Worm (Caenorhabditis elegans) whole organism, late embryonic: ENCODE measurements around the gene M163.21.

ENCODE experiments used
- K02D7.2 ChIP-seq: sonication (generic microtip); optimal IDR thresholded peaks from 2 replicates; lab custom pipeline; 2017; ENCODE audit warnings: mild to moderate bottlenecking, missing genetic modification characterization, missing compliant biosample characterization
- T23F11.4 ChIP-seq: fragments of 200-800 bp; sonication (Bioruptor generic); optimal IDR thresholded peaks from 2 replicates; lab custom pipeline; 2018; ENCODE audit warnings: mild to moderate bottlenecking, missing genetic modification characterization, missing compliant biosample characterization
- ahr-1 ChIP-seq: sonication (generic microtip); optimal IDR thresholded peaks from 2 replicates; lab custom pipeline; 2016; ENCODE audit warnings: missing genetic modification characterization, missing compliant biosample characterization
- ama-1 ChIP-seq: fragments of 150-350 bp; optimal IDR thresholded peaks from 2 replicates; lab custom pipeline; 2014
- ceh-18 ChIP-seq: sonication (generic microtip); optimal IDR thresholded peaks from 2 replicates; lab custom pipeline; 2016; ENCODE audit warnings: missing genetic modification characterization, missing compliant biosample characterization
- ceh-2 ChIP-seq: sonication (generic microtip); optimal IDR thresholded peaks from 2 replicates; lab custom pipeline; 2016; ENCODE audit warnings: missing genotype, missing genetic modification characterization, missing compliant biosample characterization
- ceh-24 ChIP-seq: sonication (generic microtip); optimal IDR thresholded peaks from 2 replicates; lab custom pipeline; 2016; ENCODE audit warnings: mild to moderate bottlenecking, missing genetic modification characterization, missing compliant biosample characterization
- ceh-6 ChIP-seq: fragments of 200-800 bp; sonication (Bioruptor generic); optimal IDR thresholded peaks from 2 replicates; lab custom pipeline; 2018; ENCODE audit warnings: mild to moderate bottlenecking, missing genetic modification characterization, missing compliant biosample characterization
- dve-1 ChIP-seq: sonication (generic microtip); optimal IDR thresholded peaks from 2 replicates; lab custom pipeline; 2017; ENCODE audit warnings: antibody characterized with exemption, mild to moderate bottlenecking, missing genetic modification characterization, missing compliant biosample characterization
- elt-2 ChIP-seq: sonication (generic microtip); optimal IDR thresholded peaks from 2 replicates; lab custom pipeline; 2016; ENCODE audit warnings: missing genetic modification reagents, missing genetic modification characterization, missing compliant biosample characterization
- eyg-1 ChIP-seq: sonication (generic microtip); optimal IDR thresholded peaks from 2 replicates; lab custom pipeline; 2016; ENCODE audit warnings: missing genotype, missing genetic modification characterization, missing compliant biosample characterization
- fax-1 ChIP-seq: sonication (generic microtip); optimal IDR thresholded peaks from 2 replicates; lab custom pipeline; 2016; ENCODE audit warnings: missing genotype, missing genetic modification characterization, missing compliant biosample characterization
- fkh-6 ChIP-seq: sonication (generic microtip); optimal IDR thresholded peaks from 2 replicates; lab custom pipeline; 2016; ENCODE audit warnings: missing genetic modification characterization, missing compliant biosample characterization
- gmeb-2 ChIP-seq: sonication (generic microtip); optimal IDR thresholded peaks from 2 replicates; lab custom pipeline; 2016; ENCODE audit warnings: missing genetic modification characterization, inconsistent platforms, missing compliant biosample characterization
- hlh-13 ChIP-seq: fragments of 200-800 bp; sonication (Bioruptor generic); optimal IDR thresholded peaks from 2 replicates; lab custom pipeline; 2018; ENCODE audit warnings: mild to moderate bottlenecking, missing genetic modification characterization, missing compliant biosample characterization
- hlh-15 ChIP-seq: sonication (generic microtip); optimal IDR thresholded peaks from 2 replicates; lab custom pipeline; 2016; ENCODE audit warnings: missing genetic modification characterization, missing compliant biosample characterization
- hlh-6 ChIP-seq: sonication (generic microtip); optimal IDR thresholded peaks from 2 replicates; lab custom pipeline; 2016; ENCODE audit warnings: missing genotype, missing genetic modification characterization, missing compliant biosample characterization
- hlh-8 ChIP-seq: sonication (generic microtip); optimal IDR thresholded peaks from 2 replicates; lab custom pipeline; 2016; ENCODE audit warnings: missing genotype, missing genetic modification characterization, missing compliant biosample characterization
- lin-11 ChIP-seq: fragments of 200-800 bp; sonication (Bioruptor generic); optimal IDR thresholded peaks from 2 replicates; lab custom pipeline; 2018; ENCODE audit warnings: mild to moderate bottlenecking, missing genetic modification characterization, missing compliant biosample characterization
- nfya-1 ChIP-seq: sonication (generic microtip); optimal IDR thresholded peaks from 2 replicates; lab custom pipeline; 2017; ENCODE audit warnings: missing genetic modification characterization, mild to moderate bottlenecking, missing compliant biosample characterization, antibody characterized with exemption, moderate library complexity
- npax-4 ChIP-seq: sonication (generic microtip); optimal IDR thresholded peaks from 2 replicates; lab custom pipeline; 2016; ENCODE audit warnings: missing genetic modification characterization, missing compliant biosample characterization
- pax-1 ChIP-seq: fragments of 150-350 bp; optimal IDR thresholded peaks from 2 replicates; lab custom pipeline; 2014; ENCODE audit warnings: missing biosample characterization, missing genetic modification characterization
- pha-2 ChIP-seq: sonication (generic microtip); optimal IDR thresholded peaks from 2 replicates; lab custom pipeline; 2017; ENCODE audit warnings: mild to moderate bottlenecking, missing genetic modification characterization, missing compliant biosample characterization
- pqm-1 ChIP-seq: sonication (generic microtip); optimal IDR thresholded peaks from 2 replicates; lab custom pipeline; 2016; ENCODE audit warnings: missing genetic modification characterization, missing compliant biosample characterization
- ref-2 ChIP-seq: sonication (generic microtip); optimal IDR thresholded peaks from 2 replicates; lab custom pipeline; 2016; ENCODE audit warnings: missing genetic modification characterization, missing compliant biosample characterization
- rnt-1 ChIP-seq: sonication (generic microtip); optimal IDR thresholded peaks from 2 replicates; lab custom pipeline; 2016; ENCODE audit warnings: missing genetic modification characterization, missing compliant biosample characterization
- sdc-2 ChIP-seq: sonication (generic microtip); optimal IDR thresholded peaks from 2 replicates; lab custom pipeline; 2016; ENCODE audit warnings: missing genotype, missing genetic modification characterization, missing compliant biosample characterization
- sox-2 ChIP-seq: fragments of 200-800 bp; sonication (Bioruptor generic); IDR thresholded peaks from 2 replicates; pipeline ENCODE4 v1.3.6; 2022; ENCODE audit warnings: missing genetic modification reagents, missing genetic modification characterization, missing compliant biosample characterization
- sox-4 ChIP-seq: sonication (generic microtip); optimal IDR thresholded peaks from 2 replicates; lab custom pipeline; 2017; ENCODE audit warnings: mild to moderate bottlenecking, missing genetic modification characterization, inconsistent platforms, missing compliant biosample characterization
- syd-9 ChIP-seq: sonication (generic microtip); optimal IDR thresholded peaks from 2 replicates; lab custom pipeline; 2016; ENCODE audit warnings: mild to moderate bottlenecking, missing genetic modification characterization, moderate library complexity, missing compliant biosample characterization
- tbx-2 ChIP-seq: sonication (generic microtip); optimal IDR thresholded peaks from 2 replicates; lab custom pipeline; 2016; ENCODE audit warnings: missing genetic modification characterization, missing compliant biosample characterization
- ttx-3 ChIP-seq: sonication (generic microtip); optimal IDR thresholded peaks from 2 replicates; lab custom pipeline; 2016; ENCODE audit warnings: missing genetic modification reagents, missing genetic modification characterization, missing compliant biosample characterization
- unc-55 ChIP-seq: sonication (generic microtip); optimal IDR thresholded peaks from 2 replicates; lab custom pipeline; 2017; ENCODE audit warnings: missing biosample characterization, missing genetic modification reagents, missing genetic modification characterization
- zip-5 ChIP-seq: sonication (generic microtip); optimal IDR thresholded peaks from 2 replicates; lab custom pipeline; 2016; ENCODE audit warnings: missing genetic modification characterization, missing compliant biosample characterization
- ztf-16 ChIP-seq: sonication (generic microtip); optimal IDR thresholded peaks from 2 replicates; lab custom pipeline; 2017; ENCODE audit warnings: missing genetic modification characterization, missing compliant biosample characterization

Gene M163.21

DNA sequence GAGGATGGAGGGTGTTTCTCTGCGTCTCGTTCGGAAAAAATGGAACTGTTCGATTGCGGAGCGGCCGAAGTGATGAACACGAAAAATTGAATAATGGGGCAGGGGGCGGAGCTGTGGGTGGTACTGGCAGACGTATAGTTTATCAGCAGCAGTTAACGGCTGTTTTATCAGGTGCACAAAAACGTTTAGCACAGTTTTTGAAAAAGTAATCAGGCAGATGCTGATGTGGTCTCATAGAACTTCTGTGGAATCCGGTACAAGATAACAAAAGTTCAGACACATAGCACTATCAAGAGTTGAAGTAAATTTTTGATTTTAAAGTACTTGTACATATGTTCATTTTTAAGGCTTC, 37.9 kb downstream of the M163.21 start:
- TF ChIP-seq elt-2, result peak; percentile 68
- no peak for TF ChIP-seq fkh-6
- peak; percentile 33 for TF ChIP-seq ref-2 (tag; lab: Kevin White, UChicago)
- TF ChIP-seq, all 69 proteins: peak for 2

DNA sequence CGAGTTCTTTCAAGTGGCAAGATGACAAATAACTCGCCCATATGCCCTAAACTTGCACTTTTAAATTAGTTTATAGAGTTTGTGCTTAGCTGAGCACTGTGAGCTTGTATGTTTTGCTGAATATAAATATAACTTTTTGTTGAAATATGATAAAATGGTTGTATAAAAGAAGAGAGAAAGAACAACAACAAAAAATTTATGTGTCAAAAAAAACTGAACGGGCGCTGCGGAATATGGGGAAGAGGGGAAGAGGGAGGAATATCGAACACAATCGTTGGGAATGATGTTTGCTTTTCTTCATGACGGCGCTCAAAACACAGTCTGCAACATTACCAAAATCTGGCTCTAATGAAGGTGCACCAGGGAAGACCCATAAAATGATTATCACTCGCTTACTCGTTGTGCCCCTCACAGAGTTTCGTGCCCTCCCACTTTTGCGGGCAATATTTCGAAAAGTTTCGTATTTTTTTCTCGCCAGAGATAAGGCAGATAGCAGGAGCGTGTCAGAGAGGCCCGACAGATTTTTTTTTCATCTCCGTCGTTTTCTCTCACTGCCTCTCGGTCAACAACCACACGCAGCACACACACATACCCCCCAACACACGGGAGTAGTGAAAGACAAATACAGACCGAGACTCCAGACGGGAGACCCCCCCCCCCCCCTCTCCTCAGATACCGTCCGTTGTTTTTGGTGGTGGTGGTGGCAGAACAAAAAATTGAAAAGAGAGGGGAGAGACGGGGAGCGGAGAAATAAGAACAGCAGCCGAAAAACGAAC, 39.1 kb downstream of the M163.21 start:
- TF ChIP-seq hlh-15 (tag; lab: Kevin White, UChicago) (no peak), tbx-2 (tag; lab: Kevin White, UChicago) (peak; percentile 14), ceh-18 (peak; percentile 53), ref-2 (tag; lab: Kevin White, UChicago) (peak; percentile 34), elt-2 (peak; percentile 72), zip-5 (tag; lab: Kevin White, UChicago) (no peak), sdc-2 (peak; percentile 52), pqm-1 (tag; lab: Kevin White, UChicago) (peak; percentile 14), dve-1 (tag; lab: Kevin White, UChicago) (peak; percentile 25), ceh-2 (tag; lab: Kevin White, UChicago) (peak; percentile 8)

DNA sequence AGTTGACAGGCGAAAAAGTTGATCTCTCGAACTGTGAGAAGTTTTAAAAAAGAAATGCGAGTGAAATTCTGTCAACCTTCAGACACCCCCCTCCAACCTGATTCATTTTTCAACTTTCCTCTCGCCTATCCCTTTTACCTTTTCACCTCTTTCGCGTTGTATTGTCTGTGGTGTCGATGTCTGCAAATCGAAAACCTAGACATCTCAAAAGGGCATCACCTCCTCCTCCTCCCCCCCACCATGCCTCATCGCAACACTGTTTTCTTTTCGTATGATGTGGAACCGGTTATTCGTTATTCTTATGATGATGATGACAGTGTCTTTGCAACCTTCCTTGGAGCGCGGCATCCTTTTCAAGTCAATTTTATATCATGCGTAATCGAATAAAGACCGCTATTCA, 41.4 kb downstream of the M163.21 start:
- no peak for TF ChIP-seq syd-9 (tag; lab: Kevin White, UChicago)
- no peak for TF ChIP-seq ztf-16 (tag; lab: Kevin White, UChicago)
- TF ChIP-seq ttx-3, result no peak
- no peak for TF ChIP-seq ahr-1
- TF ChIP-seq T23F11.4, result no peak
- no peak for TF ChIP-seq hlh-13 (GFP tag; lab: Kevin White, UChicago)
- no peak for TF ChIP-seq gmeb-2

DNA sequence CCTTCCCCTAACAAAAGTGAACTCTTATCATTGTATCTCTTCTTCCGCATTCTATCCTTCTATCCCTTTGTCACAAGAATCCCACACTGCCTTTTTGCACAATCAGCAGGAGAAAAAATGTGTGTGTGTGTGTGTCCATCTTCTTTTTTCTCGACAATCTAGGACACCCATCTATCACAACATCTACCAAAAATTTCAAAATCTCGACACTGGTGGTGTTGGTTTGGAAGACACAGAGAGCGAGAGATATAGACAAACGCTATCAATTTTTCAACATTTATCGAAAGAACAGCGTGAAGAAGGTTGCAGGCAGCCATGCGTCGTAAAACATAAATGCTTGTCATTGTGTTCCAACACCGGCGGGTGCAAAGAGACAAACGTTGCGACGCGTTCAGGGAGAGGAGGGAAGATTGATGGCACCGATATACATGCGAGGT, 42.2 kb downstream of the M163.21 start:
- TF ChIP-seq pha-2 (tag; lab: Kevin White, UChicago) (no peak), rnt-1 (tag; lab: Kevin White, UChicago) (peak; percentile 36), nfya-1 (no peak), unc-55 (peak; percentile 38), fax-1 (tag; lab: Kevin White, UChicago) (no peak), npax-4 (no peak), zip-5 (tag; lab: Kevin White, UChicago) (no peak), ceh-18 (peak; percentile 61), K02D7.2 (tag; lab: Kevin White, UChicago) (no peak)

DNA sequence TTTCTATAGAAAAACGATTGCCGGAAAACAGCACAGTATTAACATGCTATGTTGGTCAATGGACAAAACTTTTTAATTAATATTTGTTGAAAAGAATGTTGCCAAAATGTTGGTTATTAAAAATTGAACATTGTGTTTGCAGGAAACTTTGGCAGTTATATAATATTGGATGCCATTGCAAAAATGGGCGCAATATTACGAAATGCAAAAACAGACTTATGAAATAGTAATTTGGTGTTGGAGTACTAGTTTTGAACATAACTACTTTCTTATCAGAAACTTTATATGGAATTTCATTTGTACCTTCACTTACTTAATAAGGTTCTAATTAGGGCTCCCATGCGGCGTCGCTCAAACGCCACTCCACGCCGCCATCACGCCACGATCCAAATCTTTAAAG, 43.7 kb downstream of the M163.21 start:
- TF ChIP-seq eyg-1 (tag; lab: Kevin White, UChicago) (no peak), ceh-24 (no peak), sox-2 (GFP tag; lab: Robert Waterston, UW) (no peak), rnt-1 (tag; lab: Kevin White, UChicago) (no peak), lin-11 (tag; lab: Kevin White, UChicago) (no peak), syd-9 (tag; lab: Kevin White, UChicago) (no peak), dve-1 (tag; lab: Kevin White, UChicago) (no peak), T23F11.4 (no peak), ztf-16 (tag; lab: Kevin White, UChicago) (no peak), fkh-6 (no peak), hlh-6 (tag; lab: Kevin White, UChicago) (no peak), ama-1 (lab: Kevin White, UChicago) (no peak), fax-1 (tag; lab: Kevin White, UChicago) (no peak), hlh-8 (tag; lab: Kevin White, UChicago) (no peak), ceh-6 (GFP tag; lab: Kevin White, UChicago) (no peak), pax-1 (tag; lab: Kevin White, UChicago) (no peak), hlh-13 (GFP tag; lab: Kevin White, UChicago) (no peak), sox-4 (tag; lab: Kevin White, UChicago) (no peak), ahr-1 (no peak)
